Worm (Caenorhabditis elegans) whole organism, L4/young adult: ENCODE measurements around the gene srw-135.

ENCODE experiments used
- W03F9.2 ChIP-seq: fragments of 150-350 bp; optimal IDR thresholded peaks from 2 replicates; lab custom pipeline; 2014; ENCODE audit warnings: missing biosample characterization, missing genetic modification characterization
- dao-5 ChIP-seq: sonication (generic microtip); optimal IDR thresholded peaks from 2 replicates; lab custom pipeline; 2016; ENCODE audit warnings: missing genotype, missing genetic modification characterization, moderate library complexity, missing compliant biosample characterization
- him-1 ChIP-seq: sonication (generic microtip); optimal IDR thresholded peaks from 2 replicates; lab custom pipeline; 2016; ENCODE audit warnings: missing genotype, missing genetic modification reagents, missing genetic modification characterization, missing compliant biosample characterization

ce11 chrV:3054254-3054653 is 43.0 kb upstream of the srw-135 start, which contains the start of gene C50H11.8:
- TF ChIP-seq him-1 (tag; lab: Kevin White, UChicago) (no peak), dao-5 (tag; lab: Kevin White, UChicago) (no peak), W03F9.2 (no peak)
